Worm (Caenorhabditis elegans): ENCODE measurements around the gene copd-1.

copd-1 gene

DNA sequence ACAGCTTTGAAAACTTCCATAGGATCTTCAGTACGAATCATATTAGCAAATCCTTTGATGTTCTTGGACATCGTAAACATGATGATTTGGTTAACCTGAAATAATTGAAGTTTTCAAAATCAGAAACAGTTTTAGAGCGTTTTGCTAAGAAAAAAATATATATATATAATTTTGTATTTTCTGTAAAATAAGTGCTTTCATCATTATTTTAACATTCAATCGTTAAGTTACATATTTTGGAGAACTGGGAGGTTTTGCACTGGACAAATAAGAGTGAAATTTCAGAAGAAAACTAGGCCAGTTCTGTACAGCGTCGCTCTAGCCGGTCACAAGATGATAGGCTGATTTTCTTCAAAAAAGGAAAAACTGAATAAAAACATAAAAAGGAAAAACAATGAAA is 46.3 kb downstream of the copd-1 start, which contains the start of gene F27B3.6:
Gene F27B3.6 (minus strand): TSS at position 101 of the 400 bp plus-strand sequence.
- TF ChIP-seq attf-4 (tag; optimal IDR thresholded peaks at IDR 0.05) (no peak), lir-3 (tag; optimal IDR thresholded peaks at IDR 0.05) (no peak), ceh-62 (tag; optimal IDR thresholded peaks at IDR 0.05) (no peak), tag-97 (GFP tag; IDR thresholded peaks at IDR 0.05) (no peak), ces-1 (GFP tag; optimal IDR thresholded peaks at IDR 0.05) (no peak), nhr-102 (tag; optimal IDR thresholded peaks at IDR 0.05) (no peak), F44E2.7 (GFP tag; IDR thresholded peaks at IDR 0.05) (no peak), lin-38 (GFP tag; IDR thresholded peaks at IDR 0.05) (no peak), php-3 (GFP tag; IDR thresholded peaks at IDR 0.05) (no peak), ceh-32 (tag; optimal IDR thresholded peaks at IDR 0.05; ENCODE audit: poor library complexity) (no peak), ztf-11 (tag; optimal IDR thresholded peaks at IDR 0.05) (no peak), nhr-10 (tag; optimal IDR thresholded peaks at IDR 0.05) (no peak), unc-39 (tag; optimal IDR thresholded peaks at IDR 0.05) (no peak), mxl-3 (GFP tag; optimal IDR thresholded peaks at IDR 0.05) (no peak), lin-29 (GFP tag; IDR thresholded peaks at IDR 0.05) (no peak), zip-11 (GFP tag; IDR thresholded peaks at IDR 0.05) (no peak), nhr-77 (tag; optimal IDR thresholded peaks at IDR 0.05) (no peak), mdt-29 (GFP tag; IDR thresholded peaks at IDR 0.05) (no peak)

DNA sequence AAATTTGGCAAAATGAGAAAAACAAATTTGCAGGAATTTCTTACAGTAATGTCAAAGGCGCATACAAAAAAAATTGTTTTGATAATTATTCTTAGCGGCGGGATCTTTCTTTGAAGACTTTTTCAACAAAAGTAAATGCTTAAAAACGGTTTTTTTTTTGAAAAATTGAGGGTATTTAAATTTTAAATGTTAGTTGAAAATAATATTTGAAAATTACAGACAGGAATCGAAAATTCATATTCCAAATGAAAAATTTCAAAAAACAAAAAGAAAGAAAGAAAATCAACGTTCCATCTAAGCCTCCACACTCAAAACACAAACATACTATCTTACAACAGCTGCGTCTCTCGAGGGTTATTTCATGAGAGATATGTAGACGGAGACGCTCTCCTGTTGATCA is 47.6 kb downstream of the copd-1 start:
- TF ChIP-seq unc-62 (GFP tag; optimal IDR thresholded peaks at IDR 0.05 in 1 of 2) (peak in 1 of 2 experiments; percentile 55), unc-62 (tag; optimal IDR thresholded peaks at IDR 0.05) (no peak), lir-3 (tag; optimal IDR thresholded peaks at IDR 0.05) (no peak), hif-1 (tag; optimal IDR thresholded peaks at IDR 0.05) (no peak)

Measured in whole organism, L4 larva.